Worm (Caenorhabditis elegans): ENCODE data around the gene cnnm-3.

ce11 chrX:3023552-3024183 is 22.0 kb downstream of the cnnm-3 start:
- TF ChIP-seq C38D4.7 (GFP tag; optimal IDR thresholded peaks at IDR 0.05) (no peak), ama-1 (optimal IDR thresholded peaks at IDR 0.05) (no peak), pros-1 (tag; optimal IDR thresholded peaks at IDR 0.05) (no peak), tbx-2 (tag; optimal IDR thresholded peaks at IDR 0.05) (no peak), ceh-30 (tag; optimal IDR thresholded peaks at IDR 0.05) (no peak), Y22D7AL.16 (tag; optimal IDR thresholded peaks at IDR 0.05) (no peak), T23F11.4 (GFP tag; optimal IDR thresholded peaks at IDR 0.05) (no peak), lin-11 (tag; optimal IDR thresholded peaks at IDR 0.05) (no peak), ceh-31 (tag; optimal IDR thresholded peaks at IDR 0.05) (no peak), elt-4 (tag; optimal IDR thresholded peaks at IDR 0.05) (no peak)

All from whole organism, late embryonic.